Worm (Caenorhabditis elegans): ENCODE data around the gene lpr-5.
A peak's percentile ranks its signal among the peaks of the same experiment; 100 is the strongest.

lpr-5 gene

ce11 chrX:11067256-11067655, 5.3 kb downstream of the lpr-5 start:
- peak; percentile 5 for TF ChIP-seq elt-1 (tag; optimal IDR thresholded peaks at IDR 0.05; ENCODE audit: borderline replicate concordance, insufficient read depth)
- TF ChIP-seq ham-2 (GFP tag; optimal IDR thresholded peaks at IDR 0.05) = peak; percentile 33
- no peak for TF ChIP-seq bed-3 (GFP tag; optimal IDR thresholded peaks at IDR 0.05)
- peak; percentile 44 for TF ChIP-seq blmp-1 (tag; optimal IDR thresholded peaks at IDR 0.05)

DNA sequence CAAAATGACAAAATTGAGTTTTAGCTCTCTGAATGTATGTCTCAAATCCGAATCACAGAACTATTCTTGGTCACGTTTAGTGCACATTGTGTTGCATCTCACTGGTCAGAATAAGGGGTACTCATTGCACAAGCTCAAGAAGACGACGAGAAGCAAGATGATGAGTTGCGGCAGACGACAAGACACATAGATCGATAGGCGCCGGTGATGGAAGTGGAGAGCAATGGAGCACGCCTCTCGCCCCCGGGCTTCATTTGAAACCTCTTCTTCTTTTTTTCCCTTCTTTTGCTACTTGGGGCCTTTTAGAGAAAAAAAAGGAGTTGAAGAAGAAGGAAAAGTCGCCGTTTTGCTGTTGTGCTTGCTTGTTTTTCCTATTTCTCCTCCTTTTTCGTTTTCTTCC, 6.4 kb downstream of the lpr-5 start, which contains the start of gene apt-9:
TSS of gene apt-9 (plus strand) at position 194 of the 400 bp plus-strand sequence.
- TF ChIP-seq blmp-1 (tag; optimal IDR thresholded peaks at IDR 0.05) (no peak), ces-1 (GFP tag; optimal IDR thresholded peaks at IDR 0.05) (peak; percentile 52)

DNA sequence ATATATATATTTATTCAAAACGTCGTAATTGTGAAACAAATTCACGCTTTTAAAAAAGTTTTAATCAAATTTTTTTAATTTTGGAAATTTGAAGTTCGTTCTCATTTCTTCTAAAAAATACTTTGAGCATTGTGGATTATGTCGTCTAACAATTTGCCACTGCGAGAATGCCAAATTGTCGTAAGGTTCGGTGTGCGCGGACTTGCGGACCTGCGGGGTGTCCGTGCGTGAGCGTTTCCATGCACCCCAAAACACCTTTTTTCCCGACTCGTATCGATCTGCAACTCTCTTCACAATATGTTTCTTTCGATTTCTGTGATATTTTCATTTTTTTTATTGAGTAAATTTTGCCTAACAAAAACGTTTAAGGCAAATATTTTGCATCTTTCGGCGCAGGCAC, 10.8 kb downstream of the lpr-5 start:
- no peak for TF ChIP-seq cnd-1 (tag; optimal IDR thresholded peaks at IDR 0.05)
- TF ChIP-seq bed-3 (GFP tag; optimal IDR thresholded peaks at IDR 0.05) = no peak
- TF ChIP-seq drap-1 (GFP tag; optimal IDR thresholded peaks at IDR 0.05) = no peak
- TF ChIP-seq mep-1 (tag; optimal IDR thresholded peaks at IDR 0.05) = no peak
- no peak for TF ChIP-seq ceh-39 (tag; optimal IDR thresholded peaks at IDR 0.05)
- no peak for TF ChIP-seq tbx-8 (GFP tag; optimal IDR thresholded peaks at IDR 0.05)
- TF ChIP-seq lin-13 (tag; optimal IDR thresholded peaks at IDR 0.05) = peak; percentile 22
- no peak for TF ChIP-seq lin-32 (GFP tag; optimal IDR thresholded peaks at IDR 0.05)

DNA sequence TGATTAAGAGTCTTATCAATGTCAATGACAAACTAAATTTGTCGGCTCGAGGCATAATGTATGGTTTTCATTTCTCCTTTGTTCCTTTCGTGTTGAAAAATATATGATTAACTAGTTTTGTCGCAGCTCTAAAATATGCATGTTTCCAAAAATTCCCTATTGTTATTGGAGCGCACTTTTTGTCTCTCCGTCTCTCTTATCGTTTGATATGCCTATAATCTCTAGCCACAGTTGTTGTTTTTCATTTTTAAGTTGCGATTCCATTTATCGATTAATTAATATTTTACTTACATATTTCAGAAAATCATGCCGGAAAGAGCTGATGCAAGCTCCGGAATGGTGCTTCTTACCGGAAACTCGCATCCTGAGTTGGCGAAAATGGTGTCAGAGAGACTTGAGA, 11.4 kb downstream of the lpr-5 start, which contains the start of gene W04G3.5:
TSS of gene W04G3.5 (plus strand) at position 301 of the 400 bp plus-strand sequence.
- TF ChIP-seq ceh-39 (tag; optimal IDR thresholded peaks at IDR 0.05) (no peak), lin-13 (tag; optimal IDR thresholded peaks at IDR 0.05) (no peak), elt-3 (tag; optimal IDR thresholded peaks at IDR 0.05) (no peak), M03D4.4 (tag; optimal IDR thresholded peaks at IDR 0.05) (no peak), tbx-8 (GFP tag; optimal IDR thresholded peaks at IDR 0.05) (no peak), ceh-43 (GFP tag; optimal IDR thresholded peaks at IDR 0.05) (no peak), nhr-237 (tag; optimal IDR thresholded peaks at IDR 0.05) (no peak), ceh-83 (GFP tag; optimal IDR thresholded peaks at IDR 0.05) (no peak), nhr-2 (tag; optimal IDR thresholded peaks at IDR 0.05) (no peak), unc-39 (tag; optimal IDR thresholded peaks at IDR 0.05) (no peak), unc-62 (GFP tag; optimal IDR thresholded peaks at IDR 0.05) (no peak), ztf-11 (tag; optimal IDR thresholded peaks at IDR 0.05) (no peak), flh-1 (GFP tag; optimal IDR thresholded peaks at IDR 0.05) (no peak)

DNA sequence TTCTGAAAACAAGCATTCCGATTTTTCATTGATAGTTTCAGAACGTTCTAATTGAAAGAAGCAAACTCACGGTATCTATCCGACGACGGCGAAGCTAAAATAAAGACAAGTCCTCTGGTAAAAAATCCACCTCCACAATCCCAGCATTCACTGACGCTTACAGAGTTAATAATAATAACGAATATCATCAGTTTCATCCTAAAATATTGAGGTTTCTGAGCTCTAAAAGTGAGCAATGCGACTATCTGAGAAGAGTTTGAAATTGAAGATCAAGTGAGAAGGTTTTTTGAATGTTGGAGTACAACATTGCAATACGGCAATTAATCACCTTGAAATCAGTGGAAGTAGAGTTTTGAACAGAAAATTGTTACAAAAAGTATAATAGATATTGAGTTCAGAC, 14.6 kb downstream of the lpr-5 start, which contains the start of gene W04G3.12:
TSS of gene W04G3.12 (minus strand) at position 311 of the 400 bp plus-strand sequence.
- TF ChIP-seq elt-1 (tag; optimal IDR thresholded peaks at IDR 0.05; ENCODE audit: borderline replicate concordance, insufficient read depth) (no peak), snpc-4 (tag; optimal IDR thresholded peaks at IDR 0.05) (no peak), mep-1 (tag; optimal IDR thresholded peaks at IDR 0.05) (no peak), ham-2 (GFP tag; optimal IDR thresholded peaks at IDR 0.05) (no peak), flh-1 (GFP tag; optimal IDR thresholded peaks at IDR 0.05) (no peak), lsy-2 (tag; optimal IDR thresholded peaks at IDR 0.05) (no peak), nhr-28 (tag; optimal IDR thresholded peaks at IDR 0.05) (no peak)

DNA sequence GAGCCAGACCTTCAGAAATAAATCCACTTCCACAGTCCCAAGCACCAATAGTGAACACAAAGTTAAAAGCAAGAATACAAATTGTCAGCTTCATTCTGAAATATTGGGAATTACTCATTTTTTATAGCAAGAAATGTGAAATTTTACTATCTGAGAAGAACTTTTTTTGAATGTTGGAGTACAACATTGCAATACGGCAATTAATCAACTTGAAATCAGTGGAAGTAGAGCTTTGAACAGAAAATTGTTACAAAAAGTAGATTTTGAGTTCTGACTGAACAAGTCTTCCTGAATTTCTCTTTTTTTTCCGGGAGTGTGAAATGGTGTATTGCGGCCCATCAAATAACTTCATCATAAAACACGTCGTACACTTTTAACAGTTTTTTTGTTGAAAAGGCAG, 16.2 kb downstream of the lpr-5 start, which contains the start of gene W04G3.10:
TSS of gene W04G3.10 (minus strand) at position 101 of the 400 bp plus-strand sequence.
- no peak for TF ChIP-seq elt-3 (tag; optimal IDR thresholded peaks at IDR 0.05)
- TF ChIP-seq flh-1 (GFP tag; optimal IDR thresholded peaks at IDR 0.05) = no peak
- TF ChIP-seq tbx-8 (GFP tag; optimal IDR thresholded peaks at IDR 0.05) = no peak
- TF ChIP-seq mab-5 (tag; optimal IDR thresholded peaks at IDR 0.05) = no peak
- TF ChIP-seq ces-1 (GFP tag; optimal IDR thresholded peaks at IDR 0.05) = no peak
- no peak for TF ChIP-seq elt-1 (tag; optimal IDR thresholded peaks at IDR 0.05; ENCODE audit: borderline replicate concordance, insufficient read depth)
- no peak for TF ChIP-seq bed-3 (GFP tag; optimal IDR thresholded peaks at IDR 0.05)
- TF ChIP-seq cnd-1 (tag; optimal IDR thresholded peaks at IDR 0.05) = no peak
- TF ChIP-seq sem-2 (GFP tag; optimal IDR thresholded peaks at IDR 0.05) = no peak
- no peak for TF ChIP-seq nhr-12 (tag; optimal IDR thresholded peaks at IDR 0.05)
- TF ChIP-seq lin-13 (tag; optimal IDR thresholded peaks at IDR 0.05) = no peak

- no peak for TF ChIP-seq unc-120 (tag; optimal IDR thresholded peaks at IDR 0.05; ENCODE audit: poor library complexity, severe bottlenecking)
- TF ChIP-seq nhr-237 (tag; optimal IDR thresholded peaks at IDR 0.05) = no peak
- no peak for TF ChIP-seq hlh-1 (tag; optimal IDR thresholded peaks at IDR 0.05)
- TF ChIP-seq ceh-43 (GFP tag; optimal IDR thresholded peaks at IDR 0.05) = no peak
- TF ChIP-seq nhr-28 (tag; optimal IDR thresholded peaks at IDR 0.05) = no peak
- TF ChIP-seq snpc-4 (tag; optimal IDR thresholded peaks at IDR 0.05) = no peak
These were observed 17.7 kb downstream of the lpr-5 start, which contains the start of gene W04G3.13 for ce11 chrX:11079667-11080066. Gene W04G3.13 (minus strand): TSS chrX:11079767.
